Worm (Caenorhabditis elegans) whole organism, L3 larva: ENCODE measurements around the gene F47B8.8.
A peak's percentile ranks its signal among the peaks of the same experiment; 100 is the strongest.

Experiments
- R02D3.7 ChIP-seq: fragments of 150-350 bp; optimal IDR thresholded peaks from 2 replicates; lab custom pipeline; 2014; ENCODE audit warnings: missing biosample characterization, missing genetic modification characterization
- ZK546.5 ChIP-seq: sonication (generic microtip); optimal IDR thresholded peaks from 2 replicates; lab custom pipeline; 2017; ENCODE audit warnings: missing biosample characterization, missing genetic modification characterization
- aly-2 ChIP-seq: fragments of 150-350 bp; optimal IDR thresholded peaks from 2 replicates; lab custom pipeline; 2014; ENCODE audit warnings: missing biosample characterization, missing genetic modification characterization
- ama-1 ChIP-seq: fragments of 150-350 bp; optimal IDR thresholded peaks from 2 replicates; lab custom pipeline; 2018
- ceh-16 ChIP-seq: sonication (generic microtip); optimal IDR thresholded peaks from 2 replicates; lab custom pipeline; 2017; ENCODE audit warnings: missing biosample characterization, missing genetic modification characterization
- ceh-28 ChIP-seq: fragments of 150-350 bp; optimal IDR thresholded peaks from 2 replicates; lab custom pipeline; 2014; ENCODE audit warnings: missing biosample characterization, missing genetic modification reagents, missing genetic modification characterization
- ceh-82 ChIP-seq: fragments of 150-350 bp; optimal IDR thresholded peaks from 2 replicates; lab custom pipeline; 2014; ENCODE audit warnings: missing biosample characterization, missing genetic modification characterization
- ceh-9 ChIP-seq: sonication (generic microtip); optimal IDR thresholded peaks from 2 replicates; lab custom pipeline; 2018; ENCODE audit warnings: missing biosample characterization, missing genetic modification characterization
- daf-12 ChIP-seq: fragments of 150-350 bp; optimal IDR thresholded peaks from 2 replicates; lab custom pipeline; 2014; ENCODE audit warnings: missing biosample characterization, missing genetic modification reagents, missing genetic modification characterization
- egl-27 ChIP-seq: sonication (generic microtip); optimal IDR thresholded peaks from 4 replicates; lab custom pipeline; 2017; ENCODE audit warnings: missing biosample characterization, missing genetic modification reagents, missing genetic modification characterization
- egl-5 ChIP-seq: fragments of 150-350 bp; optimal IDR thresholded peaks from 2 replicates; lab custom pipeline; 2017; ENCODE audit warnings: missing biosample characterization, missing genetic modification reagents, missing genetic modification characterization, inconsistent platforms
- elt-1 ChIP-seq: fragments of 150-350 bp; optimal IDR thresholded peaks from 2 replicates; lab custom pipeline; 2014; ENCODE audit warnings: missing biosample characterization, missing genetic modification characterization
- elt-2 ChIP-seq: sonication (generic microtip); optimal IDR thresholded peaks from 2 replicates; lab custom pipeline; 2016; ENCODE audit warnings: missing genetic modification reagents, mild to moderate bottlenecking, missing genetic modification characterization, missing compliant biosample characterization
- elt-3 ChIP-seq, 3 experiments: fragments of 150-350 bp in 1 of 3; sonication (generic microtip) in 2 of 3; optimal IDR thresholded peaks; 2 replicates in 2 of 3; 4 replicates in 1 of 3; lab custom pipeline; 2014 to 2017; ENCODE audit warnings: missing biosample characterization in 3 of 3, missing genetic modification characterization in 3 of 3
- eor-1 ChIP-seq, 2 experiments: fragments of 150-350 bp; optimal IDR thresholded peaks; 2 replicates each; lab custom pipeline; 2014 to 2018; ENCODE audit warnings: missing biosample characterization in 2 of 2, missing genetic modification characterization in 2 of 2
- fkh-10 ChIP-seq: sonication (generic microtip); optimal IDR thresholded peaks from 2 replicates; lab custom pipeline; 2017; ENCODE audit warnings: missing biosample characterization, missing genetic modification reagents, missing genetic modification characterization
- fkh-2 ChIP-seq: fragments of 150-350 bp; optimal IDR thresholded peaks from 2 replicates; lab custom pipeline; 2014; ENCODE audit warnings: missing biosample characterization, missing genetic modification reagents, missing genetic modification characterization
- fos-1 ChIP-seq: fragments of 150-350 bp; optimal IDR thresholded peaks from 2 replicates; lab custom pipeline; 2014; ENCODE audit warnings: missing biosample characterization, missing genetic modification characterization
- jun-1 ChIP-seq: fragments of 150-350 bp; optimal IDR thresholded peaks from 2 replicates; lab custom pipeline; 2014; ENCODE audit warnings: missing biosample characterization, missing genetic modification reagents, missing genetic modification characterization
- lin-15B ChIP-seq: fragments of 150-350 bp; optimal IDR thresholded peaks from 2 replicates; lab custom pipeline; 2014; ENCODE audit warnings: missing biosample characterization, missing genetic modification characterization
- lin-39 ChIP-seq: fragments of 150-350 bp; optimal IDR thresholded peaks from 2 replicates; lab custom pipeline; 2018; ENCODE audit warnings: missing biosample characterization, missing genetic modification reagents, missing genetic modification characterization
- lsy-12 ChIP-seq: sonication (generic microtip); optimal IDR thresholded peaks from 2 replicates; lab custom pipeline; 2016; ENCODE audit warnings: mild to moderate bottlenecking, missing genetic modification characterization, missing compliant biosample characterization
- mdl-1 ChIP-seq: fragments of 150-350 bp; optimal IDR thresholded peaks from 2 replicates; lab custom pipeline; 2014; ENCODE audit warnings: missing biosample characterization, missing genetic modification characterization
- nhr-23 ChIP-seq: fragments of 150-350 bp; optimal IDR thresholded peaks from 2 replicates; lab custom pipeline; 2014; ENCODE audit warnings: missing biosample characterization, missing genetic modification reagents, missing genetic modification characterization
- nhr-237 ChIP-seq: fragments of 150-350 bp; optimal IDR thresholded peaks from 2 replicates; lab custom pipeline; 2014; ENCODE audit warnings: missing biosample characterization, missing genetic modification characterization
- nhr-25 ChIP-seq: sonication (generic microtip); optimal IDR thresholded peaks from 2 replicates; lab custom pipeline; 2017; ENCODE audit warnings: missing biosample characterization, missing genetic modification characterization
- nhr-67 ChIP-seq: fragments of 150-350 bp; optimal IDR thresholded peaks from 2 replicates; lab custom pipeline; 2014; ENCODE audit warnings: missing biosample characterization, missing genetic modification characterization
- nhr-76 ChIP-seq: fragments of 150-350 bp; sonication (generic microtip); optimal IDR thresholded peaks from 5 replicates; lab custom pipeline; 2014; ENCODE audit warnings: missing biosample characterization, missing genetic modification characterization
- nhr-77 ChIP-seq: fragments of 150-350 bp; optimal IDR thresholded peaks from 2 replicates; lab custom pipeline; 2014; ENCODE audit warnings: missing biosample characterization, missing genetic modification characterization
- pha-4 ChIP-seq: fragments of 150-350 bp; optimal IDR thresholded peaks from 2 replicates; lab custom pipeline; 2014; ENCODE audit warnings: missing biosample characterization, missing genetic modification reagents, missing genetic modification characterization
- pqm-1 ChIP-seq: fragments of 150-350 bp; optimal IDR thresholded peaks from 2 replicates; lab custom pipeline; 2017; ENCODE audit warnings: missing biosample characterization, missing genetic modification characterization, inconsistent platforms
- skn-1 ChIP-seq: fragments of 150-350 bp; optimal IDR thresholded peaks from 2 replicates; lab custom pipeline; 2014; ENCODE audit warnings: missing biosample characterization, missing genetic modification characterization
- snpc-4 ChIP-seq: fragments of 150-350 bp; optimal IDR thresholded peaks from 2 replicates; lab custom pipeline; 2014; ENCODE audit warnings: missing biosample characterization, missing genetic modification characterization
- unc-62 ChIP-seq: fragments of 150-350 bp; sonication (generic microtip); optimal IDR thresholded peaks from 4 replicates; lab custom pipeline; 2014; ENCODE audit warnings: missing biosample characterization, missing genetic modification reagents, missing genetic modification characterization
- zag-1 ChIP-seq: fragments of 150-350 bp; optimal IDR thresholded peaks from 2 replicates; lab custom pipeline; 2014; ENCODE audit warnings: missing biosample characterization, missing genetic modification characterization
- ztf-11 ChIP-seq: fragments of 150-350 bp; optimal IDR thresholded peaks from 2 replicates; lab custom pipeline; 2014; ENCODE audit warnings: missing biosample characterization, missing genetic modification characterization

Gene F47B8.8

ce11 chrV:14294396-14294795 is 37.1 kb upstream of the F47B8.8 start, which contains the start of gene F14D7.9:
F14D7.9 (plus strand) TSS chrV:14294696.
- TF ChIP-seq ceh-28 (tag; lab: Kevin White, UChicago) = no peak
- TF ChIP-seq ceh-9 = no peak
- no peak for TF ChIP-seq skn-1 (tag; lab: Kevin White, UChicago)
- no peak for TF ChIP-seq nhr-76 (tag; lab: Kevin White, UChicago)
- TF ChIP-seq fkh-2 (tag; lab: Kevin White, UChicago) = no peak
- TF ChIP-seq fkh-10 (GFP tag; lab: Kevin White, UChicago) = no peak
- no peak for TF ChIP-seq nhr-77 (tag; lab: Kevin White, UChicago)
- no peak for TF ChIP-seq lsy-12 (tag; lab: Kevin White, UChicago)
- no peak for TF ChIP-seq aly-2 (tag; lab: Kevin White, UChicago)

ce11 chrV:14296499-14296898 is 35.0 kb upstream of the F47B8.8 start, which contains the start of gene F14D7.3:
F14D7.3 (plus strand) TSS chrV:14296799.
- TF ChIP-seq elt-3 (tag; optimal IDR thresholded peaks at IDR 0.05; lab: Kevin White, UChicago) (no peak), unc-62 (GFP tag; lab: Kevin White, UChicago) (no peak), fkh-10 (GFP tag; lab: Kevin White, UChicago) (no peak), lin-39 (tag; lab: Kevin White, UChicago) (no peak), ceh-9 (no peak), elt-1 (tag; lab: Kevin White, UChicago) (no peak), egl-5 (tag; lab: Kevin White, UChicago) (no peak), egl-27 (no peak), ama-1 (lab: Kevin White, UChicago) (no peak), zag-1 (tag; lab: Kevin White, UChicago) (no peak), ceh-82 (tag; lab: Kevin White, UChicago) (no peak), ZK546.5 (tag; lab: Kevin White, UChicago) (no peak), pqm-1 (no peak), pha-4 (no peak), jun-1 (tag; lab: Kevin White, UChicago) (no peak), nhr-23 (no peak), eor-1 (tag; optimal IDR thresholded peaks at IDR 0.05; lab: Kevin White, UChicago) (no peak), aly-2 (tag; lab: Kevin White, UChicago) (no peak)

- no peak for TF ChIP-seq jun-1 (tag; lab: Kevin White, UChicago)
- TF ChIP-seq skn-1 (tag; lab: Kevin White, UChicago) = no peak
- no peak for TF ChIP-seq fos-1 (tag; lab: Kevin White, UChicago)
- TF ChIP-seq ceh-28 (tag; lab: Kevin White, UChicago) = no peak
- TF ChIP-seq ceh-16 (tag; lab: Kevin White, UChicago) = no peak
- no peak for TF ChIP-seq eor-1 (tag; optimal IDR thresholded peaks at IDR 0.05; lab: Kevin White, UChicago)
- TF ChIP-seq fkh-2 (tag; lab: Kevin White, UChicago) = no peak
- TF ChIP-seq snpc-4 (tag; lab: Kevin White, UChicago) = no peak
- TF ChIP-seq lin-15B = no peak
- TF ChIP-seq nhr-25 (tag; lab: Kevin White, UChicago) = no peak
- TF ChIP-seq nhr-237 = no peak
- no peak for TF ChIP-seq ztf-11 (tag; lab: Kevin White, UChicago)
- TF ChIP-seq nhr-67 (tag; lab: Kevin White, UChicago) = no peak
- no peak for TF ChIP-seq elt-1 (tag; lab: Kevin White, UChicago)
- TF ChIP-seq R02D3.7 (tag; lab: Kevin White, UChicago) = no peak
- no peak for TF ChIP-seq lin-39 (tag; lab: Kevin White, UChicago)
- no peak for TF ChIP-seq mdl-1 (tag; lab: Kevin White, UChicago)
- no peak for TF ChIP-seq daf-12 (tag; lab: Kevin White, UChicago)
- TF ChIP-seq ceh-82 (tag; lab: Kevin White, UChicago) = no peak
- TF ChIP-seq, all 47 proteins: peak for 0
Measured at ce11 chrV:14299569-14300064, 31.9 kb upstream of the F47B8.8 start, which contains the start of the genes spig-3 and F14D7.12. spig-3 (minus strand) TSS chrV:14299669. F14D7.12 (plus strand) TSS chrV:14300014.

- peak; percentile 59 for TF ChIP-seq elt-2 (tag; lab: Kevin White, UChicago)
- peak; percentile 33 for TF ChIP-seq pqm-1
- TF ChIP-seq daf-12 (tag; lab: Kevin White, UChicago) = no peak
Measured at ce11 chrV:14301076-14301475, 30.5 kb upstream of the F47B8.8 start, which contains the start of gene F14D7.6. F14D7.6 (plus strand) TSS chrV:14301413.
